Fruit fly (Drosophila melanogaster): ENCODE data around the gene CG14411.
A peak's percentile ranks its signal among the peaks of the same experiment; 100 is the strongest.

The CG14411 gene

DNA sequence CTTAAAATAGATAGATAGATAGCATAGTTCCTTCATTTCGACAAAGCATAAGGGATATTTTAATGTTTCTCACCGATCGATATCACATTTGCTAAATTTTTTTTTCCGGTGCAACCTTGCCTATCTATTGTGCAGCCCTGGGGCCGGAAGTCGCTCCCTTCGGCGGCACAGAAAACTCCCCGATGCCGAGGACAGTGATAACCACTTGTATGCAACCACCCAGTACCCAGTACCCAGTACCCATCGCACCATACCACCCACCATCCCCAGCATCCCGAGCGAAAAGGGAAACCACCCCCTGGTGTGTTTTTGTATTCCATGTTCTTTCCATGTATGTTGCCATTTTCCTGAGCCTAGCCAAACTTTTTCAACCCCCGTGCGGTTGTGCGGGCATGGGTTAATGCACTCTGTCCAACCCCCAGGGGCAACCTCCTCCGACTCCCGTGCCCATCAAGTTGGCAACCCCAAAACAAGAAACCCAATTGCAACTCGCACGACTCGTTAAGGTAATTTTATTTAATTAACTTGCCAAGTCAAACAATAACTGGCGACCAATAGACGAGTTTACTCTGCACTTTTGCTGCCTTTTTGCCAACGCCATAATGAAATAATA lies 9.6 kb downstream of the CG14411 start (continued):
- TF ChIP-seq CoRest (tag; optimal IDR thresholded peaks at IDR 0.05) (no peak), ERR (GFP tag; optimal IDR thresholded peaks at IDR 0.05) (no peak), klu (GFP tag; IDR thresholded peaks at IDR 0.05) (no peak), CG17385 (GFP tag; optimal IDR thresholded peaks at IDR 0.05) (no peak)

- TF ChIP-seq D19B (GFP tag; optimal IDR thresholded peaks at IDR 0.05) (peak; percentile 28), CG2889 (GFP tag; IDR thresholded peaks at IDR 0.05) (no peak), CG1832 (GFP tag; optimal IDR thresholded peaks at IDR 0.05) (no peak), pb (GFP tag; optimal IDR thresholded peaks at IDR 0.05) (no peak), HmgD (GFP tag; optimal IDR thresholded peaks at IDR 0.05) (no peak)
Measured at dm6 chrX:14844657-14845056, 12.2 kb downstream of the CG14411 start, which contains the start of gene CG12539. Gene CG12539, minus strand, starts transcription at chrX:14844757.

dm6 chrX:14846116-14846614 lies 13.7 kb downstream of the CG14411 start:
- TF ChIP-seq sima (GFP tag; optimal IDR thresholded peaks at IDR 0.05) (no peak), stwl (tag; optimal IDR thresholded peaks at IDR 0.05) (no peak), CG34422 (GFP tag; IDR thresholded peaks at IDR 0.05) (no peak), Deaf1 (tag; optimal IDR thresholded peaks at IDR 0.05) (peak; percentile 52), gt (GFP tag; IDR thresholded peaks at IDR 0.05) (no peak), her (GFP tag; optimal IDR thresholded peaks at IDR 0.05) (no peak), bab2 (GFP tag; optimal IDR thresholded peaks at IDR 0.05) (no peak), CG10979 (tag; optimal IDR thresholded peaks at IDR 0.05) (peak; percentile 68), schlank (tag; optimal IDR thresholded peaks at IDR 0.05) (no peak), lab (GFP tag; optimal IDR thresholded peaks at IDR 0.05) (no peak), kni (GFP tag; optimal IDR thresholded peaks at IDR 0.05) (peak; percentile 45), sug (tag; optimal IDR thresholded peaks at IDR 0.05) (no peak), trem (tag; optimal IDR thresholded peaks at IDR 0.05) (no peak), CG4707 (GFP tag; optimal IDR thresholded peaks at IDR 0.05) (no peak), dati (GFP tag; IDR thresholded peaks at IDR 0.05) (no peak), CG13894 (tag; optimal IDR thresholded peaks at IDR 0.05) (peak; percentile 21), ci (GFP tag; IDR thresholded peaks at IDR 0.05) (no peak), stc (GFP tag; IDR thresholded peaks at IDR 0.05) (no peak), CG11456 (GFP tag; IDR thresholded peaks at IDR 0.05) (no peak), CG9817 (tag; optimal IDR thresholded peaks at IDR 0.05) (no peak), CG15269 (tag; optimal IDR thresholded peaks at IDR 0.05) (no peak), Mrtf (GFP tag; IDR thresholded peaks at IDR 0.05) (no peak), CG12299 (tag; optimal IDR thresholded peaks at IDR 0.05) (no peak), CG3163 (GFP tag; optimal IDR thresholded peaks at IDR 0.05) (no peak), CG12769 (tag; optimal IDR thresholded peaks at IDR 0.05) (peak; percentile 69), Mes4 (GFP tag; optimal IDR thresholded peaks at IDR 0.05) (no peak), wor (GFP tag; IDR thresholded peaks at IDR 0.05) (no peak), CG10274 (GFP tag; optimal IDR thresholded peaks at IDR 0.05) (no peak), jing (GFP tag; optimal IDR thresholded peaks at IDR 0.05) (no peak), Dll (GFP tag; IDR thresholded peaks at IDR 0.05; ENCODE audit: partially characterized antibody) (no peak), gem (tag; optimal IDR thresholded peaks at IDR 0.05) (peak; percentile 58), zfh2 (GFP tag; optimal IDR thresholded peaks at IDR 0.05) (no peak), Spps (tag; optimal IDR thresholded peaks at IDR 0.05) (peak; percentile 12), CG12104 (GFP tag; optimal IDR thresholded peaks at IDR 0.05) (no peak), nom (GFP tag; optimal IDR thresholded peaks at IDR 0.05) (no peak), CG12236 (GFP tag; optimal IDR thresholded peaks at IDR 0.05) (no peak), oc (tag; optimal IDR thresholded peaks at IDR 0.05) (no peak), ATbp (GFP tag; optimal IDR thresholded peaks at IDR 0.05) (no peak)
